Worm (Caenorhabditis elegans) whole organism, mixed stage, embryonic: ENCODE data around the gene mab-10.

Experiments used
- M03D4.4 ChIP-seq: sonication (generic microtip); optimal IDR thresholded peaks from 2 replicates; lab custom pipeline; 2017; ENCODE audit warnings: mild to moderate bottlenecking, missing genetic modification characterization, missing compliant biosample characterization
- ces-1 ChIP-seq: fragments of 150-350 bp; optimal IDR thresholded peaks from 2 replicates; lab custom pipeline; 2014; ENCODE audit warnings: missing biosample characterization, missing genetic modification reagents, missing genetic modification characterization
- elt-3 ChIP-seq: fragments of 150-350 bp; optimal IDR thresholded peaks from 2 replicates; lab custom pipeline; 2014; ENCODE audit warnings: missing biosample characterization, missing genetic modification characterization
- lsy-2 ChIP-seq: fragments of 150-350 bp; optimal IDR thresholded peaks from 2 replicates; lab custom pipeline; 2014; ENCODE audit warnings: missing biosample characterization, missing genetic modification characterization
- nhr-12 ChIP-seq: fragments of 150-350 bp; optimal IDR thresholded peaks from 2 replicates; lab custom pipeline; 2014; ENCODE audit warnings: missing biosample characterization, missing genetic modification characterization
- nhr-237 ChIP-seq: fragments of 150-350 bp; optimal IDR thresholded peaks from 2 replicates; lab custom pipeline; 2014; ENCODE audit warnings: missing biosample characterization, missing genetic modification characterization
- nhr-28 ChIP-seq: fragments of 150-350 bp; optimal IDR thresholded peaks from 2 replicates; lab custom pipeline; 2014; ENCODE audit warnings: missing biosample characterization, missing genetic modification characterization
- nhr-76 ChIP-seq: sonication (generic microtip); optimal IDR thresholded peaks from 2 replicates; lab custom pipeline; 2017; ENCODE audit warnings: missing biosample characterization, missing genetic modification characterization
- sem-2 ChIP-seq: fragments of 200-800 bp; sonication (Bioruptor generic); optimal IDR thresholded peaks from 2 replicates; lab custom pipeline; 2018; ENCODE audit warnings: mild to moderate bottlenecking, missing genetic modification characterization, missing compliant biosample characterization
- snpc-4 ChIP-seq: fragments of 150-350 bp; optimal IDR thresholded peaks from 2 replicates; lab custom pipeline; 2014; ENCODE audit warnings: missing biosample characterization, missing genetic modification characterization
- sptf-1 ChIP-seq: sonication (generic microtip); optimal IDR thresholded peaks from 2 replicates; lab custom pipeline; 2017; ENCODE audit warnings: mild to moderate bottlenecking, missing genetic modification characterization, moderate library complexity, missing compliant biosample characterization
- unc-62 ChIP-seq: fragments of 150-350 bp; optimal IDR thresholded peaks from 2 replicates; lab custom pipeline; 2014; ENCODE audit warnings: missing biosample characterization, missing genetic modification reagents, missing genetic modification characterization
- ztf-11 ChIP-seq: fragments of 150-350 bp; optimal IDR thresholded peaks from 2 replicates; lab custom pipeline; 2014; ENCODE audit warnings: missing biosample characterization, missing genetic modification characterization

- TF ChIP-seq ztf-11 (tag; lab: Kevin White, UChicago) (no peak), nhr-28 (tag; lab: Kevin White, UChicago) (no peak), nhr-237 (tag; lab: Kevin White, UChicago) (no peak), nhr-76 (no peak), snpc-4 (no peak), lsy-2 (tag; lab: Kevin White, UChicago) (no peak), nhr-12 (tag; lab: Kevin White, UChicago) (no peak), sptf-1 (tag; lab: Kevin White, UChicago) (no peak), unc-62 (no peak), elt-3 (tag; lab: Kevin White, UChicago) (no peak), sem-2 (GFP tag; lab: Kevin White, UChicago) (no peak), ces-1 (GFP tag; lab: Kevin White, UChicago) (no peak), M03D4.4 (tag; lab: Kevin White, UChicago) (no peak)
Measured at ce11 chrII:10529218-10529751, 1.4 kb downstream of the mab-10 start.
